Worm (Caenorhabditis elegans): ENCODE data around the gene fbxb-112.
"Not testable (repeated sequence)": the region's sequence is repeated elsewhere in the genome, so short reads cannot be mapped to it uniquely, and the experiment has no call there.

DNA sequence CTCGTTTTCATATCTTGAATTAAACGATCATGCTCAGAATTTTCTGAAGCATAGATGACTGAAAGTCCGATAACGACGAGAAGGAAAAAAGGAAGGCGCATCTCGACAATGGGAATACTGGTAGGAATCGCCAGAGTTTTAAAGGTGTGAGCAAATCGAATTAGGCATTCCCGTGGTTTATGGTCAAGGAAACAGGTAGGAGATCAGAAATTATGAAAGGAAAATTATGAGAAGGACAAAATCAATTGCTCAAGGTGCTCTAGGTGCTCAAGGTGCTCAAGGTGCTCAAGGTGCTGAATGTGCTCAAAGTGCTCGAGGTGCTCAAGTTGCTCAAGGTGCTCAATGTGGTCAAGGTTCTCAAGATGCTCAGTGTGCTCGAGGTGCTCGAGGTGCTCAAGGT is 26.3 kb upstream of the fbxb-112 start, which contains the start of gene C16C8.10:
- TF ChIP-seq hmg-4 (GFP tag; optimal IDR thresholded peaks at IDR 0.05); ceh-13 (GFP tag; optimal IDR thresholded peaks at IDR 0.05); ama-1 (optimal IDR thresholded peaks at IDR 0.05); B0310.2 (tag; optimal IDR thresholded peaks at IDR 0.05); tbx-11 (GFP tag; IDR thresholded peaks at IDR 0.05); aly-1 (tag; optimal IDR thresholded peaks at IDR 0.05): not testable (repeated sequence)
